Worm (Caenorhabditis elegans): ENCODE measurements around the gene nspc-17.
A peak's percentile ranks its signal among the peaks of the same experiment; 100 is the strongest.

Gene nspc-17

DNA sequence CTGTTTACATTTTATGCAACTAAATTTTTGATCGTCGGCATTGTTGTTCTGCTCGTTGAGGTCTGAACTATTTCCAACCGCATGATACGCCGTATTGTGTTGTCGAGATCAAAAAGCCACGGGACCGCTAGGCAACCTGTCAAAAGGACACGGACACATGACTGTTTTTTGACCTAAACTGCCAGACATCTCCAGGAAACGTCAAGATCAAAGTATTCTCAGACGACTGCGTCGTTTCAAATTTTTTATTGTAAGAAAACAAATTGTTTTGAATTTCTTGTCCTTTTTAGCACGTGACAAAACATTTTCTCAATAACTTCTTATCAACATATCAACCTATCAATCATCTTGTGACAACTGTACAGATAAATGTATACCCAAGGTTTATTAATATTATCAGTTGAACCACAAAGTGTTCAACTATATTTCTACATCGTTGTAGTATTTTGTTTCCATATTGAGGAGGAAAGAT is 22.8 kb downstream of the nspc-17 start (continued):
- TF ChIP-seq fos-1 (tag; optimal IDR thresholded peaks at IDR 0.05) = no peak
- no peak for TF ChIP-seq lin-15B (tag; optimal IDR thresholded peaks at IDR 0.05)
- no peak for TF ChIP-seq snpc-4 (tag; optimal IDR thresholded peaks at IDR 0.05)
- no peak for TF ChIP-seq mdl-1 (tag; optimal IDR thresholded peaks at IDR 0.05)
- TF ChIP-seq ceh-9 (tag; optimal IDR thresholded peaks at IDR 0.05) = no peak
- TF ChIP-seq pha-4 (tag; optimal IDR thresholded peaks at IDR 0.05) = peak; percentile 61
- no peak for TF ChIP-seq hmg-11 (tag; optimal IDR thresholded peaks at IDR 0.05)
- no peak for TF ChIP-seq ceh-16 (tag; optimal IDR thresholded peaks at IDR 0.05)
- TF ChIP-seq skn-1 (tag; optimal IDR thresholded peaks at IDR 0.05) = no peak
- no peak for TF ChIP-seq R02D3.7 (tag; optimal IDR thresholded peaks at IDR 0.05)
- TF ChIP-seq daf-12 (tag; optimal IDR thresholded peaks at IDR 0.05) = no peak
- no peak for TF ChIP-seq ama-1 (optimal IDR thresholded peaks at IDR 0.05)

DNA sequence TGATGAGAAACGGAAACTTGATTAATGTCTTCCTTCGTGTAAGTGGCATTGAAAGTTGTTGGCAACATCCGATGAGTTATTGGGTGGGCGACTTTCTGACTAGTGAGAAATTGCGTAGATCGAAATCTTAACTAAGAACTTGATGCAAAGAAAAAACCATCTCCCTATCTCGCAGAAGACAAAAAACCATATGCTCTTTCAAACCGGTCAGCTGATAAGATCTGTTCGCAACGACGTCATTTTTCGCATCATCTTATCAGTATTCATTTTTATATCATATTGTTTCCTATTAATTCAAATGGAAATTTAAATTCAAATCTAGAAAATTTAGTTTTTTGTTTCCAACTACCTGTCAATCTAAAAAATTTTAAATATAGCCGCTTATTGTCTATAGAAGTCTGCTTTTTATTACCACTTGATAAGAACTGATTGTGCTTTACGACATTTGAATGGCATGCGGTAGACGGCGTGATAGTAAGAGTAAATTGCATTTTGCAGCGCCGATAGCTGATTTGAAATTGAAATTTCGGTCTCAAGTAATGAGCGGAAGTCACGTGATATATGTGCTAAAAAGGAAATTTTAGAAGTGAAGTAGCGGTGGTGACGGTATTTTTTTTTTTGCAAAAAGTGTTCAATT is 24.4 kb downstream of the nspc-17 start:
- peak; percentile 36 for TF ChIP-seq egl-27 (tag; optimal IDR thresholded peaks at IDR 0.05)
- no peak for TF ChIP-seq fos-1 (tag; optimal IDR thresholded peaks at IDR 0.05)
- peak; percentile 72 for TF ChIP-seq nhr-25 (tag; optimal IDR thresholded peaks at IDR 0.05)
- peak; percentile 17 for TF ChIP-seq pqm-1 (tag; optimal IDR thresholded peaks at IDR 0.05)
- peak; percentile 99 for TF ChIP-seq elt-2 (tag; optimal IDR thresholded peaks at IDR 0.05)
- no peak for TF ChIP-seq jun-1 (tag; optimal IDR thresholded peaks at IDR 0.05)
- peak; percentile 14 for TF ChIP-seq pha-4 (tag; optimal IDR thresholded peaks at IDR 0.05)
- TF ChIP-seq elt-1 (tag; optimal IDR thresholded peaks at IDR 0.05) = peak; percentile 84

DNA sequence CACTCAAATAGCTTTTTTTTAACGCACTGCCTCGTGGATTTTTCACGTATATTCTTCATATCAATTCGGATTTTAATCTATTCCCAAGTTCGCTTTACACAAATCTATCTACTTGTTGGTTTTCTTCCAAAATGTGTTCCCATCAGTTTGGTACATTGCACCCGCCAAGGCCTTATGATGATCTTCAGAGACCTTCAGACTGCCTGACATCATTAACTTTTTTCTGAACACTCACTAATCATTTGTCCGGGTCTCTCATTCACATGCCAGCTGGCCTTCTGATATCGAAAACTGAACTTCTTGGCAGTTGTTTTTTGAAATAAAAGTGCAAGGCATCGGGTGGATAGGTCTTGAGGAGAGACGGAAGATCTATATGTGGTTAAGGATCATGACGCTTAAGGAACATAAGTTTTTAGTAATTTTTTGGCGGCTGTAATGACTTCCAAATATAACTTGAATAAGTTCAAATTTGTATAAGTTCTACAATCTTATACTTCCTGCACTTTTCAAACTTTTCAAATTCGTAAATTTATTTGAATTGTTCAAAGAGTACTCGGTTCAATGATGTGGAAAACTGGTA is 25.1 kb downstream of the nspc-17 start:
- TF ChIP-seq nhr-25 (tag; optimal IDR thresholded peaks at IDR 0.05) (peak; percentile 53), nhr-77 (tag; optimal IDR thresholded peaks at IDR 0.05) (no peak), nhr-43 (tag; optimal IDR thresholded peaks at IDR 0.05; ENCODE audit: poor library complexity, severe bottlenecking) (peak; percentile 5), egl-27 (tag; optimal IDR thresholded peaks at IDR 0.05) (no peak), ama-1 (optimal IDR thresholded peaks at IDR 0.05) (no peak), sea-2 (GFP tag; optimal IDR thresholded peaks at IDR 0.05) (no peak), mdl-1 (tag; optimal IDR thresholded peaks at IDR 0.05) (no peak)

DNA sequence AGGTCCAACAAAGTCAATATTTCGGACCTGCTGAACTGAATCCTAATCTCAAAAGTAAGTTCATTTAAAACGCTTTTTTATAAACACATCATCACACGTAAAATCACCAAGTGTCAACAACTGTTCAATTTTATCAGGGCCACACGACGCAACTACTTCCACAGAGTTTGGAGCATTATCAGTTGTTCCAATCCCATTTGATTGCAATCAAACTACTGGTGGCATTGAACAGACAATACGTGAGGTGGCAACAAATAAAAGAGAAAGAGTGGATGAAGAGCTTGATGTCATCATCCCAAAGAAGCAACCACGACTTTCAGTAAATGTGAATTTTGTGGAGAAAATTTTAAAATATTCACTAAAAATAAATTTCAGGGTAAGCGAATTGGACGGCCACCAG is 28.4 kb downstream of the nspc-17 start:
- TF ChIP-seq lin-15B (tag; optimal IDR thresholded peaks at IDR 0.05) (no peak), egl-5 (tag; optimal IDR thresholded peaks at IDR 0.05) (peak; percentile 81), ztf-11 (tag; optimal IDR thresholded peaks at IDR 0.05) (no peak), ztf-4 (tag; optimal IDR thresholded peaks at IDR 0.05) (no peak), eor-1 (tag; optimal IDR thresholded peaks at IDR 0.05) (no peak), elt-1 (tag; optimal IDR thresholded peaks at IDR 0.05) (no peak)

DNA sequence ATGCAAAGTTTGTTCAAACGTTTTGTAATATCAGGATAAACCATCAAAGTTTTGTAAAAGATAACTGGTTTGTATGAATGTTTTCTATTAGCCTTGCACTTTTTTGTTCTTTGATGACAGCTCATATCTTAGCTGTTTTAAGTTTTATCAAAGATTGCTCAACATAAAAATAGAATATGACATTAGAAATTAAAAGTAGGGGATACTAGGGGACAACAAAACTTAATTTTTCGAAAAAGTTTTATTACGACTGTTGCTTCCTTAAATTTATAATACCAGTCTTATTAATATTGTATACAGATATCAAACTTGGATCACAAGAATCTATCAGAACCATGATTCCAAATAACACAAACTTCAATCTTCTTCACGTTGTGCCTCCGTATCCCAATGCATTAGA is 29.2 kb downstream of the nspc-17 start, which contains the start of gene ztf-14:
ztf-14 (plus strand) TSS at position 301 of the 400 bp plus-strand sequence.
- no peak for TF ChIP-seq eor-1 (tag; optimal IDR thresholded peaks at IDR 0.05)
- no peak for TF ChIP-seq zag-1 (tag; optimal IDR thresholded peaks at IDR 0.05)
- TF ChIP-seq daf-12 (tag; optimal IDR thresholded peaks at IDR 0.05) = no peak
- TF ChIP-seq sea-2 (GFP tag; optimal IDR thresholded peaks at IDR 0.05) = no peak
- TF ChIP-seq egl-5 (tag; optimal IDR thresholded peaks at IDR 0.05) = no peak
- no peak for TF ChIP-seq ztf-4 (tag; optimal IDR thresholded peaks at IDR 0.05)

DNA sequence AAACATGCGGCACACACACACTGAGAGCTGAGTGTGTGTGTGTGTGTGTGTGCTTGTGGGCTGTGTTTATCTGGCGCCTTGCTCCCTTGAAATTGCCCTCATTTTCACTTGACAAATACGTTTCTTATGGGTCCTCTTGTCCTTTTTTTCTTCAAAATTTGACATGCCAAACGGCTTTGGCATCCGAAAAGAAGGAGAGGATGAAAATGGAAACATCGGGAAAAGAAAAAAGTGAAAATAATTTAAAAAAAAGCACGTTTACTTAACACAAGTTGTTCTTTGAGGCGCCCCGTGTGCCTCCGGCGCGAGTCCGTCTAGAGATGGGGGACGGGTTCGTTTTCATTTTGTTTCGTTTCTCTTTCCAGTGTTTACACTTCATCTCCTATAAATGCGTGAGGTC is 29.9 kb downstream of the nspc-17 start:
- TF ChIP-seq ZK546.5 (tag; optimal IDR thresholded peaks at IDR 0.05) (no peak), pha-4 (tag; optimal IDR thresholded peaks at IDR 0.05) (peak; percentile 41), lin-39 (tag; optimal IDR thresholded peaks at IDR 0.05) (peak; percentile 61), nfya-1 (tag; optimal IDR thresholded peaks at IDR 0.05; ENCODE audit: insufficient read depth) (peak; percentile 9)

DNA sequence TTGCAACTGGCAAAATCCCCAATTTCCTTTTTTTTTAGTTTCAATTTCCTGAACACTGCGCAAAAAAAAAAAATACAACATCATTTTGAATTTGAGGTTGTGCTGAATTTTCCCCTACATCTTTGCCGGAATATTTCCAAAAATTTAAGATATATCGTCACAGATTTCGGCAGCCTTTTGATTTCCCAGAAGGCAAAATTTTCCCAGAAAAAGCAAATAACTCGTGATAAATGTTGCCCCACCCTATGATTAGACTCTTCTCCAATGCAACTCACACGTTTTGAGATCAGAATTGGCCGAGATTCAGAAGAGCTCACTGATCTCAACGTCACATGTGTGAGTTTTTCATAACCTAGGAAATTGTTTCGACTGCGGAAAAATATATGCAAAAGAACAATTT is 32.5 kb downstream of the nspc-17 start:
- TF ChIP-seq ZK546.5 (tag; optimal IDR thresholded peaks at IDR 0.05) (no peak), eor-1 (tag; optimal IDR thresholded peaks at IDR 0.05) (no peak), ceh-9 (tag; optimal IDR thresholded peaks at IDR 0.05) (no peak), nhr-12 (tag; optimal IDR thresholded peaks at IDR 0.05) (no peak)

Measured in whole organism, L3 larva.